Worm (Caenorhabditis elegans): ENCODE data around the gene T13C2.2.

The T13C2.2 gene

DNA sequence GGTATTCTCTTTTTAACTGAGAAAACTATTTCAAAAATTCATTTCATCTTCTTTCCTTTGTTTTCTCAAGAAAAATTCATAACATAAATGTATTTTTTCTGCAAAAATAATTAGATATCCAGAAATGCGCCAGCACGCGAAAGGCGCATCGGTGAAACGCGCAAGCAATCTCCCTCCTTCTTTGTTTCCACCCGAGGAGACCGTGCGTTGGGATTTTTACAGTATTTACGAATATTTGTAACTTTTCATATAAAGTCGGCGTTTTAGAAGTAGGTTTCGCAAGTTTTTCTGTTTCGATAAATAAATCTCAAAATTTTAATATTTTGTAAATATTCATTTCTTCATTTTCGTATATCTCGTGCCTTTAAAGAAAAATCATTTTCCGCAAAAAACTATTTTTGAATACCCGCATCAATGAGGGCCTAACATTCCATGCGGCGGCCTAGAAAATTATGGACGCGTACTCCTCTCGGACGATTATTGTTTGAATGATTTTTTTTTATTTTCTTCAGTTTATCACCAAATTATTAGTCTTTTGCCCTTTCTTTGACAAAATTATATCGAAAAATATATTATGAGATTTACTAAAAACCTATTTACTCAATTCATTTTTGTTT, 15.5 kb upstream of the T13C2.2 start, which contains the start of gene ssup-72 (continued):
- TF ChIP-seq ZK546.5 (tag; optimal IDR thresholded peaks at IDR 0.05) (no peak), nhr-21 (tag; optimal IDR thresholded peaks at IDR 0.05) (peak; percentile 56), snpc-4 (tag; optimal IDR thresholded peaks at IDR 0.05) (no peak), ama-1 (optimal IDR thresholded peaks at IDR 0.05) (no peak), peb-1 (tag; optimal IDR thresholded peaks at IDR 0.05) (no peak), mdl-1 (tag; optimal IDR thresholded peaks at IDR 0.05) (no peak), ztf-4 (tag; optimal IDR thresholded peaks at IDR 0.05) (peak; percentile 7), sma-9 (GFP tag; optimal IDR thresholded peaks at IDR 0.05) (peak; percentile 75), sma-9 (tag; optimal IDR thresholded peaks at IDR 0.05) (no peak), nhr-77 (tag; optimal IDR thresholded peaks at IDR 0.05) (no peak), mab-5 (tag; optimal IDR thresholded peaks at IDR 0.05) (no peak), sma-3 (GFP tag; optimal IDR thresholded peaks at IDR 0.05) (peak; percentile 77), nhr-11 (tag; optimal IDR thresholded peaks at IDR 0.05) (no peak), ztf-1 (GFP tag; conservative IDR thresholded peaks at IDR 0.05) (no peak)

DNA sequence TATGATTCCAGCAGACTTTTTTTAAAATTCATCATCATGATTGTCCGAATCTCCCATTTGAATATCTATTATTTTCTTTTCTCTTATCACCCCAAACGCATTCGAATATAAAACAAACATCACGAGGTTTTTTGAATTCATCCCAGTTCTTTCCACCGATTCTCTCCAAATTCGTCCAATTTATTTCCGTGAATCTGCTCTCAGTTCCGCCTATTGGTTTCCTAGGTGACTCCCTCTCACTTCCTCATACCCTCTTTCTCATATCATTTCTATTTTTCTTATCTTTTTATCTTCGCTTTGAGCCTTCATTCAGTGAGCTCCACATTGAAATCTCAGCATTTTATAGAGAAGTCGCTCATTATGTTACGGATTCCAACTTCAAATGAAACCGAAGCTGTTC, 12.9 kb upstream of the T13C2.2 start, which contains the start of gene T13C2.7:
Gene T13C2.7 (plus strand): TSS at position 301 of the 400 bp plus-strand sequence.
- TF ChIP-seq ztf-1 (GFP tag; conservative IDR thresholded peaks at IDR 0.05) (no peak), nhr-10 (tag; optimal IDR thresholded peaks at IDR 0.05) (no peak), ztf-4 (tag; optimal IDR thresholded peaks at IDR 0.05) (no peak), sma-3 (GFP tag; optimal IDR thresholded peaks at IDR 0.05) (no peak), lin-39 (tag; optimal IDR thresholded peaks at IDR 0.05) (no peak), elt-1 (tag; optimal IDR thresholded peaks at IDR 0.05) (no peak), snpc-4 (tag; optimal IDR thresholded peaks at IDR 0.05) (no peak), zag-1 (tag; optimal IDR thresholded peaks at IDR 0.05) (no peak), unc-55 (GFP tag; optimal IDR thresholded peaks at IDR 0.05) (no peak), mdl-1 (tag; optimal IDR thresholded peaks at IDR 0.05) (no peak), unc-62 (GFP tag; optimal IDR thresholded peaks at IDR 0.05) (no peak), blmp-1 (tag; optimal IDR thresholded peaks at IDR 0.05; ENCODE audit: insufficient read depth) (no peak), lsy-2 (tag; optimal IDR thresholded peaks at IDR 0.05) (no peak), lin-11 (tag; optimal IDR thresholded peaks at IDR 0.05) (no peak), lin-13 (GFP tag; optimal IDR thresholded peaks at IDR 0.05) (no peak), dmd-4 (tag; optimal IDR thresholded peaks at IDR 0.05) (no peak), ztf-11 (tag; optimal IDR thresholded peaks at IDR 0.05) (no peak), nhr-25 (tag; optimal IDR thresholded peaks at IDR 0.05) (no peak)

DNA sequence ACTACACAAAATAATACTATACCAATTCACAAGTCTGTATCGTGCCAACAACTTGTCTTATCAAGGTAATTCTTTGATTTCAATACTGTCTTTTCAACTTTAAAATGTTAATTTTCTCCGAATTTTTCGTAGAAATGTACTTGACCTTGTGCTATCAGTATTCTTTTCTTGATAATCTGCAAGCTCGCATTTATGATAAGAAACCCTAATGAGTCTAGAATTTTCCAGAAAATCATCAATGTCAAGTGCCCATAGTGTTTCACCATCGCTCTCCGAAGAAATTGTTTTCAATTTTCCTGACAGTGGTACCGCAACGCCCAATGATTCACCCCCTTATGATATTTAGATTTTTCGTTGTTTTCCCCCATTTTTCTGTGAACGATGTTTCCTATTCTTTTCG, 10.8 kb upstream of the T13C2.2 start:
- no peak for TF ChIP-seq ama-1 (optimal IDR thresholded peaks at IDR 0.05)
- peak; percentile 64 for TF ChIP-seq fos-1 (tag; optimal IDR thresholded peaks at IDR 0.05)

DNA sequence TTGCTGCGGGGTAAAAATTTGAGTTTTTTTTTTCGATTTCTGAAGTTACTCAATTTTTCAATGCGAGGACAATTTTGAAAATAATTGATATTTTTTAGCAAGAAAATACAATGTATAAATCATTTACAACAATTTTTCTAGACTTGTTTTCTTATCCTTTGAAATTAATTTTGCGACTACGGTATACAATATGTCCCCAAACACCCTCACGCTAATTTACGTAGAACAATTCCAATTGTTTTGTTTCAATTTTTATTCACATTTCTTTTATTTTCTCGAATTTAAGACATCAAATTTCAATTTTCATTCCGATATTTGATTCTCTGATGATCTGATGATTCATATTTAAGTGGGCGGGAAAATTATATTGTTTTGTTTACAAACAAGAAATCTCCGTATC, 10.0 kb upstream of the T13C2.2 start:
- no peak for TF ChIP-seq ama-1 (optimal IDR thresholded peaks at IDR 0.05)
- no peak for TF ChIP-seq mdl-1 (tag; optimal IDR thresholded peaks at IDR 0.05)
- TF ChIP-seq sma-9 (GFP tag; optimal IDR thresholded peaks at IDR 0.05) = no peak
- TF ChIP-seq sma-9 (tag; optimal IDR thresholded peaks at IDR 0.05) = no peak
- no peak for TF ChIP-seq sem-4 (tag; optimal IDR thresholded peaks at IDR 0.05)
- no peak for TF ChIP-seq elt-1 (tag; optimal IDR thresholded peaks at IDR 0.05)
- TF ChIP-seq R02D3.7 (tag; optimal IDR thresholded peaks at IDR 0.05) = no peak
- TF ChIP-seq alr-1 (tag; optimal IDR thresholded peaks at IDR 0.05) = no peak
- TF ChIP-seq sma-3 (GFP tag; optimal IDR thresholded peaks at IDR 0.05) = no peak
- no peak for TF ChIP-seq unc-39 (tag; optimal IDR thresholded peaks at IDR 0.05)
- no peak for TF ChIP-seq aly-2 (tag; optimal IDR thresholded peaks at IDR 0.05)
- no peak for TF ChIP-seq skn-1 (tag; optimal IDR thresholded peaks at IDR 0.05)

DNA sequence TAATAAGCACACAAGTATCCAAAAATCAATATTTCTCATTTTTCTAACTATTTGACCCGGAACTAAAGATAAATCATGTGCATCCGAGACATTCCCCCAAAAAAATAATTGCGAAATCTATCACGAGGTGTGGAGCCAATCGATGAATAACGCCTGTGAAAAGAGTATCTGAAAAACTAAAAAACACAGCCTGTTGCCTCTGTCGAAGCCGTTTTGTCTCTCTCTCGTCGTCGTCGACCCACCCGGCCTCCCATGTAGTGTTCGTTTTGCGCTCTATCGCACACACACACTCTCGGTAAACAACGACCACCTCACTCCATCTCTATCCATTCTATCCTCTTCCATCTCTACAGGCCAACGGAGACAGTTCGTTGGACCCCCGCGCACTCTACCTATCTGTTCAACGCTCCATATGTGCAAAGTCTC, 9.2 kb upstream of the T13C2.2 start:
- TF ChIP-seq sma-3 (GFP tag; optimal IDR thresholded peaks at IDR 0.05) (peak; percentile 22), ztf-1 (GFP tag; conservative IDR thresholded peaks at IDR 0.05) (no peak), fos-1 (tag; optimal IDR thresholded peaks at IDR 0.05) (peak; percentile 8), nhr-25 (tag; optimal IDR thresholded peaks at IDR 0.05) (peak; percentile 59), mab-5 (tag; optimal IDR thresholded peaks at IDR 0.05) (peak; percentile 5), lin-39 (tag; optimal IDR thresholded peaks at IDR 0.05) (no peak), dmd-4 (tag; optimal IDR thresholded peaks at IDR 0.05) (no peak), F13H6.1 (tag; optimal IDR thresholded peaks at IDR 0.05) (peak; percentile 39), sma-9 (GFP tag; optimal IDR thresholded peaks at IDR 0.05) (peak; percentile 61), sma-9 (tag; optimal IDR thresholded peaks at IDR 0.05) (no peak), C34F6.9 (tag; optimal IDR thresholded peaks at IDR 0.05) (peak; percentile 96), nhr-11 (tag; optimal IDR thresholded peaks at IDR 0.05) (no peak), mdl-1 (tag; optimal IDR thresholded peaks at IDR 0.05) (no peak), ztf-4 (tag; optimal IDR thresholded peaks at IDR 0.05) (peak; percentile 48), Y55F3AM.14 (GFP tag; optimal IDR thresholded peaks at IDR 0.05) (no peak), nhr-129 (tag; optimal IDR thresholded peaks at IDR 0.05) (peak; percentile 71), lin-11 (tag; optimal IDR thresholded peaks at IDR 0.05) (peak; percentile 64), unc-55 (GFP tag; optimal IDR thresholded peaks at IDR 0.05) (peak; percentile 79), lsy-2 (tag; optimal IDR thresholded peaks at IDR 0.05) (peak; percentile 38 to 65), blmp-1 (tag; optimal IDR thresholded peaks at IDR 0.05; ENCODE audit: insufficient read depth) (peak; percentile 3)

Data from whole organism, L2 larva.